Worm (Caenorhabditis elegans): ENCODE data around the gene pgp-4.

- TF ChIP-seq ztf-11 (tag; optimal IDR thresholded peaks at IDR 0.05) (no peak), lin-13 (GFP tag; optimal IDR thresholded peaks at IDR 0.05) (no peak), snpc-4 (tag; optimal IDR thresholded peaks at IDR 0.05) (no peak), sma-3 (GFP tag; optimal IDR thresholded peaks at IDR 0.05) (no peak)
Observed at ce11 chrX:11317939-11318338, 39.7 kb upstream of the pgp-4 start, which contains the start of gene hizr-1.
